Worm (Caenorhabditis elegans) whole organism, L1 larva: Measurements from ENCODE around the gene F55G1.15.

Source experiments
- C04F5.9 ChIP-seq: sonication (generic microtip); optimal IDR thresholded peaks from 2 replicates; lab custom pipeline; 2016; ENCODE audit warnings: missing genetic modification characterization, missing compliant biosample characterization
- C34B4.2 ChIP-seq: sonication (generic microtip); optimal IDR thresholded peaks from 2 replicates; lab custom pipeline; 2017; ENCODE audit warnings: mild to moderate bottlenecking, missing genetic modification characterization, missing compliant biosample characterization
- Y116A8C.19 ChIP-seq: sonication (generic microtip); optimal IDR thresholded peaks from 2 replicates; lab custom pipeline; 2016; ENCODE audit warnings: missing compliant biosample characterization, missing genetic modification characterization, borderline replicate concordance
- aly-2 ChIP-seq: fragments of 150-350 bp; optimal IDR thresholded peaks from 2 replicates; lab custom pipeline; 2014; ENCODE audit warnings: missing biosample characterization, missing genetic modification characterization
- ama-1 ChIP-seq: fragments of 150-350 bp; optimal IDR thresholded peaks from 2 replicates; lab custom pipeline; 2014
- blmp-1 ChIP-seq: fragments of 150-350 bp; optimal IDR thresholded peaks from 2 replicates; lab custom pipeline; 2014; ENCODE audit warnings: missing biosample characterization, missing genetic modification characterization
- ceh-8 ChIP-seq: fragments of 200-800 bp; sonication (Bioruptor generic); optimal IDR thresholded peaks from 2 replicates; lab custom pipeline; 2018; ENCODE audit warnings: mild to moderate bottlenecking, missing genetic modification characterization, moderate library complexity, missing compliant biosample characterization
- ceh-82 ChIP-seq, 3 experiments: fragments of 150-350 bp in 1 of 3; sonication (generic microtip) in 2 of 3; optimal IDR thresholded peaks; 2 replicates each; lab custom pipeline; 2014 to 2017; ENCODE audit warnings: missing biosample characterization in 3 of 3, missing genetic modification characterization in 3 of 3
- dsc-1 ChIP-seq: sonication (generic microtip); optimal IDR thresholded peaks from 2 replicates; lab custom pipeline; 2016; ENCODE audit warnings: mild to moderate bottlenecking, missing genetic modification characterization, missing compliant biosample characterization
- egl-27 ChIP-seq, 2 experiments: fragments of 150-350 bp in 1 of 2; sonication (generic microtip); optimal IDR thresholded peaks; 3 replicates each; lab custom pipeline; 2017 to 2018; ENCODE audit warnings: missing biosample characterization in 2 of 2, missing genetic modification characterization in 2 of 2, missing genetic modification reagents in 2 of 2
- ets-5 ChIP-seq: fragments of 200-800 bp; sonication (Bioruptor generic); IDR thresholded peaks from 2 replicates; pipeline ENCODE4 v1.3.6; 2022; ENCODE audit warnings: missing genetic modification characterization, missing compliant biosample characterization
- fkh-10 ChIP-seq: sonication (generic microtip); optimal IDR thresholded peaks from 2 replicates; lab custom pipeline; 2017; ENCODE audit warnings: missing biosample characterization, missing genetic modification reagents, missing genetic modification characterization
- fkh-8 ChIP-seq: sonication (generic microtip); optimal IDR thresholded peaks from 2 replicates; lab custom pipeline; 2016; ENCODE audit warnings: mild to moderate bottlenecking, missing genetic modification characterization, missing compliant biosample characterization
- fos-1 ChIP-seq: fragments of 150-350 bp; optimal IDR thresholded peaks from 2 replicates; lab custom pipeline; 2014; ENCODE audit warnings: missing biosample characterization, missing genetic modification characterization
- hlh-17 ChIP-seq: fragments of 200-800 bp; sonication (Bioruptor generic); optimal IDR thresholded peaks from 2 replicates; lab custom pipeline; 2018; ENCODE audit warnings: missing genetic modification characterization, mild to moderate bottlenecking, missing compliant biosample characterization, moderate library complexity, borderline replicate concordance
- hlh-4 ChIP-seq: sonication (generic microtip); optimal IDR thresholded peaks from 2 replicates; lab custom pipeline; 2016; ENCODE audit warnings: mild to moderate bottlenecking, missing genetic modification characterization, missing compliant biosample characterization
- hpl-2 ChIP-seq: fragments of 150-350 bp; optimal IDR thresholded peaks from 2 replicates; lab custom pipeline; 2014; ENCODE audit warnings: missing biosample characterization, missing genetic modification reagents, missing genetic modification characterization
- irx-1 ChIP-seq: sonication (generic microtip); optimal IDR thresholded peaks from 2 replicates; lab custom pipeline; 2016; ENCODE audit warnings: missing genetic modification characterization, missing compliant biosample characterization
- isw-1 ChIP-seq: fragments of 200-800 bp; sonication (Bioruptor generic); IDR thresholded peaks from 2 replicates; pipeline ENCODE4 v1.3.6; 2022; ENCODE audit warnings: missing genetic modification characterization, missing compliant biosample characterization
- lin-14 ChIP-seq: fragments of 200-800 bp; sonication (Bioruptor generic); optimal IDR thresholded peaks from 2 replicates; lab custom pipeline; 2018; ENCODE audit warnings: mild to moderate bottlenecking, missing genetic modification characterization, moderate library complexity, missing compliant biosample characterization
- lin-35 ChIP-seq, 2 experiments: fragments of 150-350 bp; optimal IDR thresholded peaks; 2 replicates each; lab custom pipeline; 2014; ENCODE audit warnings: missing biosample characterization in 2 of 2, missing genetic modification characterization in 2 of 2, missing genetic modification reagents in 2 of 2
- lin-39 ChIP-seq: fragments of 150-350 bp; optimal IDR thresholded peaks from 2 replicates; lab custom pipeline; 2014; ENCODE audit warnings: missing biosample characterization, missing genetic modification reagents, missing genetic modification characterization
- mab-9 ChIP-seq: fragments of 200-800 bp; sonication (Bioruptor generic); IDR thresholded peaks from 2 replicates; pipeline ENCODE4 v1.3.6; 2022; ENCODE audit warnings: missing genetic modification reagents, missing genetic modification characterization, missing compliant biosample characterization
- nhr-19 ChIP-seq: fragments of 200-800 bp; sonication (Bioruptor generic); conservative IDR thresholded peaks from 2 replicates; pipeline ENCODE4 v1.3.6; 2022; ENCODE audit warnings: missing genetic modification characterization, missing compliant biosample characterization
- nhr-20 ChIP-seq: sonication (generic microtip); optimal IDR thresholded peaks from 2 replicates; lab custom pipeline; 2016; ENCODE audit warnings: mild to moderate bottlenecking, missing genetic modification characterization, missing compliant biosample characterization
- nhr-237 ChIP-seq: fragments of 150-350 bp; optimal IDR thresholded peaks from 2 replicates; lab custom pipeline; 2014; ENCODE audit warnings: missing biosample characterization, missing genetic modification characterization
- nhr-28 ChIP-seq: fragments of 150-350 bp; optimal IDR thresholded peaks from 2 replicates; lab custom pipeline; 2014; ENCODE audit warnings: missing biosample characterization, missing genetic modification characterization
- nhr-76 ChIP-seq: sonication (generic microtip); optimal IDR thresholded peaks from 2 replicates; lab custom pipeline; 2017; ENCODE audit warnings: missing biosample characterization, missing genetic modification characterization
- nhr-84 ChIP-seq: sonication (generic microtip); optimal IDR thresholded peaks from 2 replicates; lab custom pipeline; 2017; ENCODE audit warnings: missing biosample characterization, missing genetic modification characterization
- nhr-85 ChIP-seq: sonication (generic microtip); peaks from one replicate; lab custom pipeline; 2016; ENCODE audit warnings: missing genetic modification characterization, inconsistent platforms, missing compliant biosample characterization
- pax-3 ChIP-seq: fragments of 200-800 bp; sonication (Bioruptor generic); optimal IDR thresholded peaks from 2 replicates; lab custom pipeline; 2018; ENCODE audit warnings: mild to moderate bottlenecking, missing genetic modification characterization, moderate library complexity, missing compliant biosample characterization
- rnt-1 ChIP-seq: sonication (generic microtip); optimal IDR thresholded peaks from 2 replicates; lab custom pipeline; 2016; ENCODE audit warnings: mild to moderate bottlenecking, missing genetic modification characterization, moderate library complexity, missing compliant biosample characterization
- snu-23 ChIP-seq: sonication (generic microtip); optimal IDR thresholded peaks from 2 replicates; lab custom pipeline; 2016; ENCODE audit warnings: missing genetic modification characterization, missing compliant biosample characterization
- tbx-2 ChIP-seq: sonication (generic microtip); optimal IDR thresholded peaks from 2 replicates; lab custom pipeline; 2016; ENCODE audit warnings: missing genetic modification characterization, missing compliant biosample characterization
- tlp-1 ChIP-seq: fragments of 150-350 bp; optimal IDR thresholded peaks from 2 replicates; lab custom pipeline; 2014; ENCODE audit warnings: missing biosample characterization, missing genetic modification characterization
- unc-30 ChIP-seq: sonication (generic microtip); optimal IDR thresholded peaks from 2 replicates; lab custom pipeline; 2017; ENCODE audit warnings: missing biosample characterization, missing genetic modification characterization
- unc-62 ChIP-seq: fragments of 150-350 bp; optimal IDR thresholded peaks from 2 replicates; lab custom pipeline; 2014; ENCODE audit warnings: missing biosample characterization, missing genetic modification reagents, missing genetic modification characterization
- vab-15 ChIP-seq: sonication (generic microtip); optimal IDR thresholded peaks from 2 replicates; lab custom pipeline; 2017; ENCODE audit warnings: missing genotype, mild to moderate bottlenecking, missing genetic modification characterization, missing compliant biosample characterization
- xbp-1 ChIP-seq: sonication (generic microtip); optimal IDR thresholded peaks from 2 replicates; lab custom pipeline; 2016; ENCODE audit warnings: missing genetic modification characterization, missing compliant biosample characterization
- zag-1 ChIP-seq: fragments of 150-350 bp; optimal IDR thresholded peaks from 2 replicates; lab custom pipeline; 2014; ENCODE audit warnings: missing biosample characterization, missing genetic modification characterization
- zip-4 ChIP-seq: fragments of 200-800 bp; sonication (Bioruptor generic); optimal IDR thresholded peaks from 2 replicates; lab custom pipeline; 2018; ENCODE audit warnings: mild to moderate bottlenecking, missing genetic modification characterization, moderate library complexity, missing compliant biosample characterization
- ztf-11 ChIP-seq, 2 experiments: sonication (generic microtip); optimal IDR thresholded peaks; 2 replicates each; lab custom pipeline; 2016 to 2017; ENCODE audit warnings: missing genetic modification characterization in 2 of 2, missing biosample characterization in 1 of 2, missing compliant biosample characterization in 1 of 2

F55G1.15 gene

DNA sequence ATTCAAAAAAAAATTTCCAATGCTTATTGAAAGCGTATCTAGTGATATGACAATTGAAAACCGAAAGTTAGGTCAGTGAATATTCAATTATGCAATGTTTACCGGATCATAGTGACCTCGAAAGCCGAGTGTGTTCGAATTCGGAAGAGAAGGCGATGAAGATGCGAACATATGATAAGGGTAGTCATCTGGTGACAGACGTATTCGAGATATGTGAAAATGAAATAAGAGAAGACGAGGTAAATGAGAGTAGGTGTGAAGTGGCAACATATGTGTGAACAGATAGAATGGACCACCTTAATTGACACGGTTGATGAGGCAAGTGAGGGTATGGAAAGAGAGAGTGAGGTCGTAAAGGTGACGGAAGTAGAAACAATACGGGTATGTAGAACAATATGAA, 46.3 kb downstream of the F55G1.15 start:
- TF ChIP-seq nhr-85 (tag; lab: Kevin White, UChicago) = no peak
- TF ChIP-seq dsc-1 (tag; lab: Kevin White, UChicago) = no peak
- no peak for TF ChIP-seq pax-3 (tag; lab: Kevin White, UChicago)
- TF ChIP-seq unc-62 (GFP tag; lab: Kevin White, UChicago) = no peak
- no peak for TF ChIP-seq rnt-1 (tag; lab: Kevin White, UChicago)
- peak; percentile 60 for TF ChIP-seq blmp-1 (tag; lab: Kevin White, UChicago)
- no peak for TF ChIP-seq tlp-1 (tag; lab: Kevin White, UChicago)
- no peak for TF ChIP-seq xbp-1 (tag; lab: Kevin White, UChicago)

DNA sequence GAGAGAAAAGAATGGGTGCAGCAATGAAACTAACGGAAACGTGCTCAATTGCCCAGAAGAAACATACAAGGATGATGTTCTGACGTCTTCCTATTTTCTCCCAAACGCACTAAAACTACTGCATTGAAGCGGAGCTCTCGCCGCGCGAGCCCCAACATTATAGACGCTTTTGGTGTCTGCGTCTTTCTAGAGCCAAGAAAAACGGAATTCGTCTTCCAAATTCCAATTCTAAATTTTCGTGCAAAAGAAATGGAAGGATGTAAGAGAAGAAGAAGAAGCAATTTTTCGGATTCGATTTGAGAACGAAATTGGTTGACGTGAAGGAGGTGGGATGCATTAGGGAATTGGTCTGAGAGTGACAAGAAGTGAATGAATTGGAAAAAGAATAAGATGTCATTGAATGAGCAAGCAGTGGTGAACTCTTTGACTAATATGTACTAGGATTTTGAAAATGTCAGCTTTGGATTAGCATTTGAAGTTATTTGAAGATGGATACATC, 47.5 kb downstream of the F55G1.15 start:
- TF ChIP-seq ceh-8 (GFP tag; lab: Kevin White, UChicago) (peak; percentile 28), ceh-82 (tag; optimal IDR thresholded peaks at IDR 0.05; lab: Kevin White, UChicago) (peak in 1 of 3 experiments; percentile 36), hlh-17 (GFP tag; lab: Kevin White, UChicago) (no peak), tbx-2 (no peak), fkh-8 (tag; lab: Kevin White, UChicago) (peak; percentile 17), ets-5 (GFP tag; lab: Robert Waterston, UW) (no peak), hlh-4 (no peak), isw-1 (0 out of 2 replicates have a peak, but pooled peaks have one; percentile 7), lin-14 (GFP tag; lab: Kevin White, UChicago) (peak; percentile 74), dsc-1 (tag; lab: Kevin White, UChicago) (no peak), blmp-1 (tag; lab: Kevin White, UChicago) (no peak), ztf-11 (tag; optimal IDR thresholded peaks at IDR 0.05; lab: Kevin White, UChicago) (no peak), Y116A8C.19 (tag; lab: Kevin White, UChicago) (no peak), fkh-10 (GFP tag; lab: Kevin White, UChicago) (peak; percentile 16), aly-2 (no peak), unc-30 (tag; lab: Kevin White, UChicago) (no peak), zip-4 (GFP tag; lab: Kevin White, UChicago) (no peak), mab-9 (GFP tag; lab: Robert Waterston, UW) (no peak), zag-1 (tag; lab: Kevin White, UChicago) (no peak)

DNA sequence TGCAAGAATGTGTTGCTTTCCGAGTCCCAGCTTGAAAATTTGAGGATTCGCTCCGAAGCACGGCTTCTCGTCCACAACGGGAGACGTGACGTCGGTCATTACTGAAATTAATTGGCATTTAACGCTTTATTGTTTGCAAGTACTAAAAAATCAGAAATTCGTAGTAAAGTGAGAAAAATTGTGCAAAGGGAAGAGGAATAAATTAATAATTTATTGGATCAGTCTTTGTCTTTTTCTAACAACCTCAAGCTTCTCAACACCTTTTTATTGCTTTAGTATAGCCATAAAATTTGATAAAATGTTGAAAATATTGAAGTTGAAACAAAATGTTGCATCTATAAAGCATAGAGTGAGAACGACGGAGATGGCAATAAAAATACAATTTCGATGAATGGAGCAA, 49.9 kb downstream of the F55G1.15 start, which contains the start of gene tes-1:
Gene tes-1 (minus strand): TSS at position 101 of the 400 bp plus-strand sequence.
- no peak for TF ChIP-seq nhr-237 (tag; lab: Kevin White, UChicago)
- no peak for TF ChIP-seq egl-27 (tag; optimal IDR thresholded peaks at IDR 0.05; lab: Kevin White, UChicago)
- no peak for TF ChIP-seq snu-23 (GFP tag; lab: Kevin White, UChicago)
- TF ChIP-seq C34B4.2 (tag; lab: Kevin White, UChicago) = no peak
- TF ChIP-seq nhr-20 (tag; lab: Kevin White, UChicago) = no peak
- TF ChIP-seq nhr-76 (tag; lab: Kevin White, UChicago) = no peak
- no peak for TF ChIP-seq lin-39 (tag; lab: Kevin White, UChicago)
- TF ChIP-seq zag-1 (tag; lab: Kevin White, UChicago) = no peak
- TF ChIP-seq C04F5.9 (tag; lab: Kevin White, UChicago) = no peak
- TF ChIP-seq nhr-19 (GFP tag; lab: Robert Waterston, UW) = no peak
- TF ChIP-seq irx-1 (tag; lab: Kevin White, UChicago) = no peak
- no peak for TF ChIP-seq nhr-28 (tag; lab: Kevin White, UChicago)
- TF ChIP-seq nhr-84 (tag; lab: Kevin White, UChicago) = no peak
- TF ChIP-seq fos-1 = no peak
- no peak for TF ChIP-seq lin-35 (GFP tag; optimal IDR thresholded peaks at IDR 0.05; lab: Kevin White, UChicago)
- TF ChIP-seq vab-15 (tag; lab: Kevin White, UChicago) = no peak
- TF ChIP-seq hpl-2 (GFP tag; lab: Kevin White, UChicago) = no peak
- TF ChIP-seq ets-5 (GFP tag; lab: Robert Waterston, UW) = no peak
- no peak for TF ChIP-seq ama-1
- no peak for TF ChIP-seq Y116A8C.19 (tag; lab: Kevin White, UChicago)
